Worm (Caenorhabditis elegans) whole organism, late embryonic: ENCODE measurements around the gene sulp-4.

Source experiments
- C08G9.2 ChIP-seq: sonication (generic microtip); optimal IDR thresholded peaks from 2 replicates; lab custom pipeline; 2016; ENCODE audit warnings: mild to moderate bottlenecking, missing genetic modification characterization, moderate library complexity, missing compliant biosample characterization
- F13H6.1 ChIP-seq: sonication (generic microtip); optimal IDR thresholded peaks from 2 replicates; lab custom pipeline; 2016; ENCODE audit warnings: missing genetic modification characterization, missing compliant biosample characterization
- K09A11.1 ChIP-seq: sonication (generic microtip); optimal IDR thresholded peaks from 2 replicates; lab custom pipeline; 2017; ENCODE audit warnings: antibody characterized with exemption, mild to moderate bottlenecking, missing genetic modification characterization, missing compliant biosample characterization; ENCODE audit not compliant: insufficient read depth
- T23F11.4 ChIP-seq: fragments of 200-800 bp; sonication (Bioruptor generic); optimal IDR thresholded peaks from 2 replicates; lab custom pipeline; 2018; ENCODE audit warnings: mild to moderate bottlenecking, missing genetic modification characterization, missing compliant biosample characterization
- Y22D7AL.16 ChIP-seq: sonication (generic microtip); optimal IDR thresholded peaks from 2 replicates; lab custom pipeline; 2016; ENCODE audit warnings: missing genetic modification characterization, missing compliant biosample characterization
- ama-1 ChIP-seq: fragments of 150-350 bp; optimal IDR thresholded peaks from 2 replicates; lab custom pipeline; 2014
- ceh-14 ChIP-seq: sonication (generic microtip); optimal IDR thresholded peaks from 2 replicates; lab custom pipeline; 2016; ENCODE audit warnings: missing genotype, missing genetic modification characterization, missing compliant biosample characterization
- ceh-18 ChIP-seq: sonication (generic microtip); optimal IDR thresholded peaks from 2 replicates; lab custom pipeline; 2016; ENCODE audit warnings: missing genetic modification characterization, missing compliant biosample characterization
- ceh-2 ChIP-seq: sonication (generic microtip); optimal IDR thresholded peaks from 2 replicates; lab custom pipeline; 2016; ENCODE audit warnings: missing genotype, missing genetic modification characterization, missing compliant biosample characterization
- ceh-24 ChIP-seq: sonication (generic microtip); optimal IDR thresholded peaks from 2 replicates; lab custom pipeline; 2016; ENCODE audit warnings: mild to moderate bottlenecking, missing genetic modification characterization, missing compliant biosample characterization
- ceh-30 ChIP-seq: fragments of 150-350 bp; optimal IDR thresholded peaks from 2 replicates; lab custom pipeline; 2014; ENCODE audit warnings: missing biosample characterization, missing genetic modification characterization
- ceh-31 ChIP-seq: sonication (generic microtip); optimal IDR thresholded peaks from 2 replicates; lab custom pipeline; 2016; ENCODE audit warnings: missing genetic modification characterization, missing compliant biosample characterization
- ceh-34 ChIP-seq: sonication (generic microtip); optimal IDR thresholded peaks from 2 replicates; lab custom pipeline; 2016; ENCODE audit warnings: mild to moderate bottlenecking, missing genetic modification characterization, missing compliant biosample characterization
- ceh-48 ChIP-seq: sonication (generic microtip); optimal IDR thresholded peaks from 2 replicates; lab custom pipeline; 2016; ENCODE audit warnings: missing genetic modification characterization, inconsistent platforms, missing compliant biosample characterization
- che-1 ChIP-seq: sonication (generic microtip); optimal IDR thresholded peaks from 2 replicates; lab custom pipeline; 2016; ENCODE audit warnings: mild to moderate bottlenecking, missing genetic modification characterization, missing compliant biosample characterization
- dve-1 ChIP-seq: sonication (generic microtip); optimal IDR thresholded peaks from 2 replicates; lab custom pipeline; 2017; ENCODE audit warnings: antibody characterized with exemption, mild to moderate bottlenecking, missing genetic modification characterization, missing compliant biosample characterization
- ets-4 ChIP-seq: sonication (generic microtip); optimal IDR thresholded peaks from 2 replicates; lab custom pipeline; 2016; ENCODE audit warnings: missing genetic modification characterization, missing compliant biosample characterization
- eyg-1 ChIP-seq: sonication (generic microtip); optimal IDR thresholded peaks from 2 replicates; lab custom pipeline; 2016; ENCODE audit warnings: missing genotype, missing genetic modification characterization, missing compliant biosample characterization
- fkh-6 ChIP-seq: sonication (generic microtip); optimal IDR thresholded peaks from 2 replicates; lab custom pipeline; 2016; ENCODE audit warnings: missing genetic modification characterization, missing compliant biosample characterization
- gmeb-2 ChIP-seq: sonication (generic microtip); optimal IDR thresholded peaks from 2 replicates; lab custom pipeline; 2016; ENCODE audit warnings: missing genetic modification characterization, inconsistent platforms, missing compliant biosample characterization
- hlh-13 ChIP-seq: fragments of 200-800 bp; sonication (Bioruptor generic); optimal IDR thresholded peaks from 2 replicates; lab custom pipeline; 2018; ENCODE audit warnings: mild to moderate bottlenecking, missing genetic modification characterization, missing compliant biosample characterization
- hlh-6 ChIP-seq: sonication (generic microtip); optimal IDR thresholded peaks from 2 replicates; lab custom pipeline; 2016; ENCODE audit warnings: missing genotype, missing genetic modification characterization, missing compliant biosample characterization
- lim-6 ChIP-seq: sonication (generic microtip); optimal IDR thresholded peaks from 2 replicates; lab custom pipeline; 2016; ENCODE audit warnings: missing genetic modification characterization, missing compliant biosample characterization
- madf-2 ChIP-seq: sonication (generic microtip); optimal IDR thresholded peaks from 2 replicates; lab custom pipeline; 2017; ENCODE audit warnings: missing genetic modification characterization, missing compliant biosample characterization
- nfya-1 ChIP-seq: sonication (generic microtip); optimal IDR thresholded peaks from 2 replicates; lab custom pipeline; 2017; ENCODE audit warnings: missing genetic modification characterization, mild to moderate bottlenecking, missing compliant biosample characterization, antibody characterized with exemption, moderate library complexity
- nhr-11 ChIP-seq: fragments of 150-350 bp; optimal IDR thresholded peaks from 2 replicates; lab custom pipeline; 2014; ENCODE audit warnings: missing biosample characterization, missing genetic modification characterization
- nhr-232 ChIP-seq: sonication (generic microtip); optimal IDR thresholded peaks from 2 replicates; lab custom pipeline; 2016; ENCODE audit warnings: missing genetic modification characterization, missing compliant biosample characterization
- npax-4 ChIP-seq: sonication (generic microtip); optimal IDR thresholded peaks from 2 replicates; lab custom pipeline; 2016; ENCODE audit warnings: missing genetic modification characterization, missing compliant biosample characterization
- pha-4 ChIP-seq: fragments of 150-350 bp; optimal IDR thresholded peaks from 2 replicates; lab custom pipeline; 2018; ENCODE audit warnings: missing biosample characterization, missing genetic modification reagents, missing genetic modification characterization
- pqm-1 ChIP-seq: sonication (generic microtip); optimal IDR thresholded peaks from 2 replicates; lab custom pipeline; 2016; ENCODE audit warnings: missing genetic modification characterization, missing compliant biosample characterization
- ref-2 ChIP-seq: sonication (generic microtip); optimal IDR thresholded peaks from 2 replicates; lab custom pipeline; 2016; ENCODE audit warnings: missing genetic modification characterization, missing compliant biosample characterization
- rnt-1 ChIP-seq: sonication (generic microtip); optimal IDR thresholded peaks from 2 replicates; lab custom pipeline; 2016; ENCODE audit warnings: missing genetic modification characterization, missing compliant biosample characterization
- sdc-2 ChIP-seq: sonication (generic microtip); optimal IDR thresholded peaks from 2 replicates; lab custom pipeline; 2016; ENCODE audit warnings: missing genotype, missing genetic modification characterization, missing compliant biosample characterization
- sox-4 ChIP-seq: sonication (generic microtip); optimal IDR thresholded peaks from 2 replicates; lab custom pipeline; 2017; ENCODE audit warnings: mild to moderate bottlenecking, missing genetic modification characterization, inconsistent platforms, missing compliant biosample characterization
- syd-9 ChIP-seq: sonication (generic microtip); optimal IDR thresholded peaks from 2 replicates; lab custom pipeline; 2016; ENCODE audit warnings: mild to moderate bottlenecking, missing genetic modification characterization, moderate library complexity, missing compliant biosample characterization
- tbx-2 ChIP-seq: sonication (generic microtip); optimal IDR thresholded peaks from 2 replicates; lab custom pipeline; 2016; ENCODE audit warnings: missing genetic modification characterization, missing compliant biosample characterization
- ttx-3 ChIP-seq: sonication (generic microtip); optimal IDR thresholded peaks from 2 replicates; lab custom pipeline; 2016; ENCODE audit warnings: missing genetic modification reagents, missing genetic modification characterization, missing compliant biosample characterization
- unc-3 ChIP-seq, 2 experiments: fragments of 200-800 bp in 1 of 2; sonication (Bioruptor generic) in 1 of 2; sonication (generic microtip) in 1 of 2; conservative IDR thresholded peaks in 1 of 2; optimal IDR thresholded peaks in 1 of 2; 2 replicates each; pipeline versions ENCODE4 v1.3.6 to Lab custom; 2016 to 2022; ENCODE audit warnings: missing compliant biosample characterization in 2 of 2, missing genetic modification characterization in 2 of 2, missing genetic modification reagents in 1 of 2
- unc-42 ChIP-seq: sonication (generic microtip); optimal IDR thresholded peaks from 2 replicates; lab custom pipeline; 2016; ENCODE audit warnings: missing genotype, missing genetic modification characterization, missing compliant biosample characterization
- unc-55 ChIP-seq: sonication (generic microtip); optimal IDR thresholded peaks from 2 replicates; lab custom pipeline; 2017; ENCODE audit warnings: missing biosample characterization, missing genetic modification reagents, missing genetic modification characterization
- unc-86 ChIP-seq: sonication (generic microtip); optimal IDR thresholded peaks from 2 replicates; lab custom pipeline; 2016; ENCODE audit warnings: missing genetic modification characterization, missing compliant biosample characterization
- ztf-16 ChIP-seq: sonication (generic microtip); optimal IDR thresholded peaks from 2 replicates; lab custom pipeline; 2017; ENCODE audit warnings: missing genetic modification characterization, missing compliant biosample characterization

sulp-4 gene

ce11 chrV:11833319-11833718, 41.8 kb upstream of the sulp-4 start, which contains the start of gene pho-8:
Gene pho-8, plus strand, starts transcription at chrV:11833619.
- TF ChIP-seq nfya-1 (tag; lab: Kevin White, UChicago) (no peak), rnt-1 (tag; lab: Kevin White, UChicago) (no peak), sox-4 (tag; lab: Kevin White, UChicago) (no peak)

- peak; percentile 55 for TF ChIP-seq ceh-18 (tag; lab: Kevin White, UChicago)
- TF ChIP-seq lim-6, result no peak
Observed at ce11 chrV:11836073-11836472, 39.1 kb upstream of the sulp-4 start, which contains the start of gene R13H4.2. Gene R13H4.2, plus strand, starts transcription at chrV:11836391.

- no peak for TF ChIP-seq sox-4 (tag; lab: Kevin White, UChicago)
- no peak for TF ChIP-seq pha-4 (tag; lab: Kevin White, UChicago)
- TF ChIP-seq ets-4 (tag; lab: Kevin White, UChicago), result no peak
- no peak for TF ChIP-seq ttx-3 (tag; lab: Kevin White, UChicago)
- TF ChIP-seq ceh-2 (tag; lab: Kevin White, UChicago), result no peak
- TF ChIP-seq pqm-1 (tag; lab: Kevin White, UChicago), result no peak
- no peak for TF ChIP-seq ceh-14 (tag; lab: Kevin White, UChicago)
- TF ChIP-seq che-1 (tag; lab: Kevin White, UChicago), result no peak
- no peak for TF ChIP-seq madf-2 (tag; lab: Kevin White, UChicago)
- TF ChIP-seq unc-86 (tag; lab: Kevin White, UChicago), result no peak
- no peak for TF ChIP-seq unc-55 (GFP tag; lab: Kevin White, UChicago)
- TF ChIP-seq ztf-16 (tag; lab: Kevin White, UChicago), result no peak
- no peak for TF ChIP-seq npax-4 (tag; lab: Kevin White, UChicago)
- TF ChIP-seq eyg-1 (tag; lab: Kevin White, UChicago), result no peak
- no peak for TF ChIP-seq ceh-31 (tag; lab: Kevin White, UChicago)
- no peak for TF ChIP-seq ref-2 (tag; lab: Kevin White, UChicago)
- no peak for TF ChIP-seq ama-1
- TF ChIP-seq Y22D7AL.16 (tag; lab: Kevin White, UChicago), result no peak
- no peak for TF ChIP-seq C08G9.2 (tag; lab: Kevin White, UChicago)
- no peak for TF ChIP-seq dve-1 (tag; lab: Kevin White, UChicago)
Observed at ce11 chrV:11839220-11839619, 35.9 kb upstream of the sulp-4 start, which contains the start of gene idpb-5. Gene idpb-5, plus strand, starts transcription at chrV:11839520.

ce11 chrV:11843678-11844366, 31.3 kb upstream of the sulp-4 start, which contains the start of gene nphp-4:
Gene nphp-4, minus strand, starts transcription at chrV:11843728.
- TF ChIP-seq ceh-31 (tag; lab: Kevin White, UChicago) (no peak), F13H6.1 (tag; lab: Kevin White, UChicago) (no peak), ref-2 (tag; lab: Kevin White, UChicago) (no peak)

ce11 chrV:11844828-11845227, 30.3 kb upstream of the sulp-4 start:
- TF ChIP-seq sdc-2 (tag; lab: Kevin White, UChicago) (peak; percentile 45), ceh-48 (tag; lab: Kevin White, UChicago) (no peak), ceh-2 (tag; lab: Kevin White, UChicago) (peak; percentile 65), T23F11.4 (GFP tag; lab: Kevin White, UChicago) (no peak), gmeb-2 (no peak), syd-9 (tag; lab: Kevin White, UChicago) (peak; percentile 64), unc-3 (GFP tag; conservative IDR thresholded peaks at IDR 0.05; lab: Robert Waterston, UW) (no peak), unc-3 (tag; optimal IDR thresholded peaks at IDR 0.05; lab: Kevin White, UChicago) (peak; percentile 3), rnt-1 (tag; lab: Kevin White, UChicago) (peak; percentile 13), ets-4 (tag; lab: Kevin White, UChicago) (no peak), nfya-1 (tag; lab: Kevin White, UChicago) (peak; percentile 41), ceh-24 (tag; lab: Kevin White, UChicago) (no peak), ceh-30 (tag; lab: Kevin White, UChicago) (no peak), nhr-11 (no peak), ztf-16 (tag; lab: Kevin White, UChicago) (peak; percentile 59), hlh-13 (GFP tag; lab: Kevin White, UChicago) (no peak), K09A11.1 (tag; lab: Kevin White, UChicago) (no peak), pha-4 (tag; lab: Kevin White, UChicago) (no peak), hlh-6 (tag; lab: Kevin White, UChicago) (no peak), unc-42 (peak; percentile 90), ceh-34 (tag; lab: Kevin White, UChicago) (peak; percentile 58), tbx-2 (tag; lab: Kevin White, UChicago) (peak; percentile 66), nhr-232 (peak; percentile 13), fkh-6 (tag; lab: Kevin White, UChicago) (peak; percentile 60), eyg-1 (tag; lab: Kevin White, UChicago) (peak; percentile 40), pqm-1 (tag; lab: Kevin White, UChicago) (peak; percentile 5), unc-55 (GFP tag; lab: Kevin White, UChicago) (peak; percentile 42)
